Fruit fly (Drosophila melanogaster) whole organism, embryonic: ENCODE results near the gene CG14273.

Source experiments
- Blimp-1 ChIP-seq: fragments of 200-800 bp; sonication (Bioruptor generic); optimal IDR thresholded peaks from 3 replicates; lab custom pipeline; 2018; ENCODE audit warnings: missing biosample characterization, missing genetic modification characterization, mild to moderate bottlenecking, moderate library complexity, missing genetic modification reagents
- CG10979 ChIP-seq: fragments of 200-800 bp; sonication (Bioruptor generic); optimal IDR thresholded peaks from 2 replicates; lab custom pipeline; 2018; ENCODE audit warnings: missing biosample characterization, mild to moderate bottlenecking, missing genetic modification characterization, moderate library complexity
- CG11247 ChIP-seq: fragments of 200-800 bp; sonication (Bioruptor generic); IDR thresholded peaks from 2 replicates; pipeline ENCODE4 v1.3.6; 2022; ENCODE audit warnings: missing biosample characterization, missing genetic modification characterization
- CG14014 ChIP-seq: fragments of 200-800 bp; sonication (Bioruptor generic); IDR thresholded peaks from 2 replicates; pipeline ENCODE4 v1.3.6; 2022; ENCODE audit warnings: missing biosample characterization, missing genetic modification characterization
- CG17829 ChIP-seq: fragments of 200-800 bp; optimal IDR thresholded peaks from 2 replicates; lab custom pipeline; 2019; ENCODE audit warnings: missing biosample characterization, mild to moderate bottlenecking, missing genetic modification characterization, moderate library complexity
- CG18476 ChIP-seq: fragments of 200-800 bp; sonication (Bioruptor generic); optimal IDR thresholded peaks from 2 replicates; lab custom pipeline; 2016; ENCODE audit warnings: missing biosample characterization, mild to moderate bottlenecking, missing genetic modification characterization
- CG2116 ChIP-seq: fragments of 200-800 bp; sonication (Bioruptor generic); optimal IDR thresholded peaks from 3 replicates; lab custom pipeline; 2018; ENCODE audit warnings: missing biosample characterization, mild to moderate bottlenecking, missing genetic modification characterization
- CG30020 ChIP-seq: fragments of 200-800 bp; optimal IDR thresholded peaks from 2 replicates; lab custom pipeline; 2019; ENCODE audit warnings: missing biosample characterization, mild to moderate bottlenecking, missing genetic modification characterization, moderate library complexity
- CG31441 ChIP-seq: fragments of 200-800 bp; sonication (Bioruptor generic); IDR thresholded peaks from 2 replicates; pipeline ENCODE4 v1.3.6; 2022; ENCODE audit warnings: missing biosample characterization, missing genetic modification characterization
- CG32767 ChIP-seq: fragments of 200-800 bp; sonication (Bioruptor generic); IDR thresholded peaks from 2 replicates; pipeline ENCODE4 v1.3.6; 2022; ENCODE audit warnings: missing biosample characterization, missing genetic modification characterization
- CG32772 ChIP-seq: fragments of 200-800 bp; sonication (Bioruptor generic); IDR thresholded peaks from 2 replicates; pipeline ENCODE4 v1.3.6; 2022; ENCODE audit warnings: missing biosample characterization, missing genetic modification characterization
- CG33213 ChIP-seq: fragments of 200-800 bp; sonication (Bioruptor generic); optimal IDR thresholded peaks from 3 replicates; lab custom pipeline; 2016; ENCODE audit warnings: missing biosample characterization, missing genetic modification characterization
- CG4424 ChIP-seq: fragments of 200-800 bp; sonication (Bioruptor generic); optimal IDR thresholded peaks from 3 replicates; lab custom pipeline; 2016; ENCODE audit warnings: missing biosample characterization, missing genetic modification characterization
- CG4617 ChIP-seq: fragments of 200-800 bp; sonication (Bioruptor generic); optimal IDR thresholded peaks from 3 replicates; lab custom pipeline; 2016; ENCODE audit warnings: missing biosample characterization, missing genetic modification characterization, borderline replicate concordance
- CG6175 ChIP-seq: fragments of 200-800 bp; sonication (Bioruptor generic); IDR thresholded peaks from 3 replicates; pipeline ENCODE4 v1.3.6; 2022; ENCODE audit warnings: missing biosample characterization, missing genetic modification characterization
- CG6654 ChIP-seq: fragments of 200-800 bp; sonication (Bioruptor generic); optimal IDR thresholded peaks from 2 replicates; lab custom pipeline; 2017; ENCODE audit warnings: missing biosample characterization, mild to moderate bottlenecking, missing genetic modification characterization
- CG6683 ChIP-seq: fragments of 200-800 bp; sonication (Bioruptor generic); optimal IDR thresholded peaks from 2 replicates; lab custom pipeline; 2017; ENCODE audit warnings: missing biosample characterization, mild to moderate bottlenecking, missing genetic modification characterization, missing genetic modification reagents
- CG8478 ChIP-seq: fragments of >200 bp; optimal IDR thresholded peaks from 2 replicates; lab custom pipeline; 2018
- D ChIP-seq, 2 experiments: fragments of 200-800 bp in 1 of 2; fragments of >200 bp in 1 of 2; sonication (Bioruptor generic) in 1 of 2; optimal IDR thresholded peaks; 2 replicates in 1 of 2; 3 replicates in 1 of 2; lab custom pipeline; 2017; ENCODE audit warnings: mild to moderate bottlenecking in 1 of 2, missing biosample characterization in 1 of 2, missing genetic modification characterization in 1 of 2, missing genetic modification reagents in 1 of 2
- Dip2 ChIP-seq: fragments of 200-800 bp; sonication (Bioruptor generic); IDR thresholded peaks from 2 replicates; pipeline ENCODE4 v1.3.6; 2022; ENCODE audit warnings: missing biosample characterization, missing genetic modification characterization
- Ets97D ChIP-seq: fragments of 200-800 bp; sonication (Bioruptor generic); optimal IDR thresholded peaks from 3 replicates; lab custom pipeline; 2016; ENCODE audit warnings: missing biosample characterization, missing genetic modification characterization
- Fer1 ChIP-seq: fragments of 200-800 bp; sonication (Bioruptor generic); optimal IDR thresholded peaks from 2 replicates; lab custom pipeline; 2017; ENCODE audit warnings: missing biosample characterization, mild to moderate bottlenecking, missing genetic modification characterization
- Fer3 ChIP-seq: fragments of 200-800 bp; sonication (Bioruptor generic); optimal IDR thresholded peaks from 2 replicates; lab custom pipeline; 2018; ENCODE audit warnings: missing biosample characterization, mild to moderate bottlenecking, missing genetic modification characterization, moderate library complexity
- HLH4C ChIP-seq: fragments of 200-800 bp; sonication (Bioruptor generic); IDR thresholded peaks from 3 replicates; pipeline ENCODE4 v1.3.6; 2022; ENCODE audit warnings: missing biosample characterization, missing genetic modification characterization; ENCODE audit not compliant: partially characterized antibody
- Kr ChIP-seq: fragments of 200-800 bp; sonication (Bioruptor generic); optimal IDR thresholded peaks from 2 replicates; lab custom pipeline; 2017; ENCODE audit warnings: missing biosample characterization, mild to moderate bottlenecking, missing genetic modification characterization
- Max ChIP-seq: fragments of 200-800 bp; sonication (Bioruptor generic); optimal IDR thresholded peaks from 2 replicates; lab custom pipeline; 2016; ENCODE audit warnings: missing biosample characterization, mild to moderate bottlenecking, missing genetic modification characterization
- Med ChIP-seq: fragments of 200-800 bp; sonication (Bioruptor generic); peaks from one replicate; lab custom pipeline; 2016; ENCODE audit warnings: missing biosample characterization, missing genetic modification characterization, mild to moderate bottlenecking, inconsistent platforms, moderate library complexity
- NFAT ChIP-seq: fragments of 200-800 bp; sonication (Bioruptor generic); IDR thresholded peaks from 2 replicates; pipeline ENCODE4 v1.3.6; 2022; ENCODE audit warnings: missing biosample characterization, missing genetic modification characterization
- Oli ChIP-seq: fragments of 200-800 bp; sonication (Bioruptor generic); optimal IDR thresholded peaks from 2 replicates; lab custom pipeline; 2018; ENCODE audit warnings: missing biosample characterization, mild to moderate bottlenecking, missing genetic modification characterization, moderate library complexity
- abd-A ChIP-seq: fragments of 200-800 bp; sonication (Bioruptor generic); optimal IDR thresholded peaks from 3 replicates; lab custom pipeline; 2019; ENCODE audit warnings: missing biosample characterization, mild to moderate bottlenecking, missing genetic modification characterization, moderate library complexity
- chm ChIP-seq: fragments of 200-800 bp; sonication (Bioruptor generic); IDR thresholded peaks from 2 replicates; pipeline ENCODE4 v1.3.6; 2022; ENCODE audit warnings: missing biosample characterization, missing genetic modification characterization
- chn ChIP-seq: fragments of 200-800 bp; sonication (Bioruptor generic); optimal IDR thresholded peaks from 2 replicates; lab custom pipeline; 2016; ENCODE audit warnings: missing biosample characterization, missing genetic modification characterization
- da ChIP-seq: fragments of 200-800 bp; sonication (Bioruptor generic); optimal IDR thresholded peaks from 2 replicates; lab custom pipeline; 2016; ENCODE audit warnings: missing biosample characterization, missing genetic modification characterization
- danr ChIP-seq: fragments of 200-800 bp; sonication (Bioruptor generic); IDR thresholded peaks from 2 replicates; pipeline ENCODE4 v1.3.6; 2022; ENCODE audit warnings: missing biosample characterization, missing genetic modification characterization
- emc ChIP-seq: fragments of 200-800 bp; sonication (Bioruptor generic); optimal IDR thresholded peaks from 2 replicates; lab custom pipeline; 2016; ENCODE audit warnings: missing biosample characterization, missing genetic modification characterization
- fd102C ChIP-seq: fragments of 200-800 bp; sonication (Bioruptor generic); optimal IDR thresholded peaks from 2 replicates; lab custom pipeline; 2018; ENCODE audit warnings: missing biosample characterization, mild to moderate bottlenecking, missing genetic modification characterization, moderate library complexity
- fu2 ChIP-seq: fragments of 200-800 bp; sonication (Bioruptor generic); optimal IDR thresholded peaks from 2 replicates; lab custom pipeline; 2016; ENCODE audit warnings: missing biosample characterization, missing genetic modification characterization
- grau ChIP-seq: fragments of 200-800 bp; optimal IDR thresholded peaks from 3 replicates; lab custom pipeline; 2019; ENCODE audit warnings: missing biosample characterization, mild to moderate bottlenecking, missing genetic modification characterization, moderate library complexity
- hb ChIP-seq: fragments of 200-800 bp; sonication (Bioruptor generic); IDR thresholded peaks from 3 replicates; pipeline ENCODE4 v1.3.6; 2022; ENCODE audit warnings: missing biosample characterization, missing genetic modification characterization; ENCODE audit not compliant: partially characterized antibody
- hbn ChIP-seq: fragments of 200-800 bp; sonication (Bioruptor generic); IDR thresholded peaks from 2 replicates; pipeline ENCODE4 v1.3.6; 2022; ENCODE audit warnings: missing biosample characterization, missing genetic modification characterization; ENCODE audit not compliant: partially characterized antibody
- insv ChIP-seq, 2 experiments: fragments of 200-800 bp; sonication (Bioruptor generic); optimal IDR thresholded peaks; 3 replicates each; lab custom pipeline; 2016 to 2018; ENCODE audit warnings: missing biosample characterization in 2 of 2, missing genetic modification characterization in 2 of 2
- lilli ChIP-seq: fragments of 200-800 bp; sonication (Bioruptor generic); optimal IDR thresholded peaks from 3 replicates; lab custom pipeline; 2016; ENCODE audit warnings: missing biosample characterization, missing genetic modification characterization
- nerfin-1 ChIP-seq: fragments of 200-800 bp; sonication (Bioruptor generic); optimal IDR thresholded peaks from 3 replicates; lab custom pipeline; 2019; ENCODE audit warnings: missing biosample characterization, mild to moderate bottlenecking, missing genetic modification characterization, moderate library complexity
- onecut ChIP-seq: fragments of 200-800 bp; sonication (Bioruptor generic); IDR thresholded peaks from 2 replicates; pipeline ENCODE4 v1.3.6; 2022; ENCODE audit warnings: missing biosample characterization, missing genetic modification characterization
- tap ChIP-seq: fragments of 200-800 bp; optimal IDR thresholded peaks from 3 replicates; lab custom pipeline; 2019; ENCODE audit warnings: missing biosample characterization, mild to moderate bottlenecking, missing genetic modification characterization, moderate library complexity
- tna ChIP-seq: fragments of 200-800 bp; sonication (Bioruptor generic); IDR thresholded peaks from 2 replicates; pipeline ENCODE4 v1.3.6; 2022; ENCODE audit warnings: missing biosample characterization, missing genetic modification characterization; ENCODE audit not compliant: partially characterized antibody
- vfl ChIP-seq: fragments of 200-800 bp; sonication (Bioruptor generic); optimal IDR thresholded peaks from 2 replicates; lab custom pipeline; 2016; ENCODE audit warnings: missing biosample characterization, missing genetic modification characterization
- wor ChIP-seq: fragments of 200-800 bp; sonication (Bioruptor generic); IDR thresholded peaks from 2 replicates; pipeline ENCODE4 v1.3.6; 2022; ENCODE audit warnings: missing biosample characterization, missing genetic modification characterization
- yki ChIP-seq: fragments of >200 bp; optimal IDR thresholded peaks from 3 replicates; lab custom pipeline; 2018
- zen ChIP-seq: fragments of 200-800 bp; sonication (Bioruptor generic); optimal IDR thresholded peaks from 3 replicates; lab custom pipeline; 2018; ENCODE audit warnings: missing biosample characterization, mild to moderate bottlenecking, missing genetic modification characterization, moderate library complexity

Gene CG14273

dm6 chr2L:8384108-8384601 lies 41.7 kb downstream of the CG14273 start, which contains the start of the genes Dad1 and CG13384 (continued):
- TF ChIP-seq nerfin-1 (tag; lab: Kevin White, UChicago) (peak; percentile 90), Dip2 (GFP tag; lab: Robert Waterston, UW) (0 out of 2 replicates have a peak, but pooled peaks have one; percentile 35), CG4424 (GFP tag; lab: Kevin White, UChicago) (peak; percentile 92), CG17829 (tag; lab: Kevin White, UChicago) (peak; percentile 96), onecut (GFP tag; lab: Robert Waterston, UW) (peak; percentile 71), D (optimal IDR thresholded peaks at IDR 0.05; lab: Kevin White, UChicago) (no peak), D (GFP tag; optimal IDR thresholded peaks at IDR 0.05; lab: Kevin White, UChicago) (peak; percentile 81), Kr (GFP tag; lab: Kevin White, UChicago) (peak; percentile 65), CG33213 (GFP tag; lab: Kevin White, UChicago) (no peak), lilli (GFP tag; lab: Kevin White, UChicago) (peak; percentile 91), NFAT (GFP tag; lab: Robert Waterston, UW) (peak; percentile 81), abd-A (tag; lab: Kevin White, UChicago) (no peak), hb (GFP tag; lab: Robert Waterston, UW) (no peak), CG14014 (peak; percentile 94), CG30020 (tag; lab: Kevin White, UChicago) (peak; percentile 88), CG18476 (peak; percentile 85), tap (tag; lab: Kevin White, UChicago) (peak; percentile 90), Blimp-1 (GFP tag; lab: Kevin White, UChicago) (peak; percentile 88), CG32772 (GFP tag; lab: Robert Waterston, UW) (peak; percentile 93), CG6683 (GFP tag; lab: Kevin White, UChicago) (peak; percentile 86), chn (GFP tag; lab: Kevin White, UChicago) (peak; percentile 68), Oli (tag; lab: Kevin White, UChicago) (peak; percentile 91), vfl (GFP tag; lab: Kevin White, UChicago) (peak; percentile 61), chm (GFP tag; lab: Robert Waterston, UW) (peak; percentile 70; the same call in 1 of the 2 replicates), hbn (GFP tag; lab: Robert Waterston, UW) (no peak; the same call in 1 of the 2 replicates), CG6654 (peak; percentile 63), CG10979 (tag; lab: Kevin White, UChicago) (peak; percentile 90), Fer1 (peak; percentile 95), CG32767 (GFP tag; lab: Robert Waterston, UW) (peak; percentile 86), CG4617 (GFP tag; lab: Kevin White, UChicago) (peak; percentile 50), CG31441 (GFP tag; lab: Robert Waterston, UW) (peak; percentile 97), tna (GFP tag; lab: Robert Waterston, UW) (no peak), danr (GFP tag; lab: Robert Waterston, UW) (peak; percentile 89), fd102C (GFP tag; lab: Kevin White, UChicago) (peak; percentile 55), CG8478 (lab: Kevin White, UChicago) (no peak), zen (peak; percentile 89), wor (GFP tag; lab: Robert Waterston, UW) (peak; percentile 62), CG6175 (GFP tag; lab: Robert Waterston, UW) (peak; percentile 80; the same call in 2 of the 3 replicates), Max (GFP tag; lab: Kevin White, UChicago) (peak; percentile 84), emc (GFP tag; lab: Kevin White, UChicago) (no peak), fu2 (GFP tag; lab: Kevin White, UChicago) (peak; percentile 18), grau (tag; lab: Kevin White, UChicago) (peak; percentile 100), da (GFP tag; lab: Kevin White, UChicago) (no peak), Ets97D (peak; percentile 55), HLH4C (no peak), Med (GFP tag; lab: Kevin White, UChicago) (peak; percentile 78), Fer3 (tag; lab: Kevin White, UChicago) (peak; percentile 95), CG11247 (GFP tag; lab: Robert Waterston, UW) (peak; percentile 86), yki (lab: Kevin White, UChicago) (no peak), CG2116 (GFP tag; lab: Kevin White, UChicago) (peak; percentile 91), insv (GFP tag; optimal IDR thresholded peaks at IDR 0.05; lab: Kevin White, UChicago) (peak in 1 of 2 experiments; percentile 64)
